Fruit fly (Drosophila melanogaster): ENCODE results near the gene TwdlM.

DNA sequence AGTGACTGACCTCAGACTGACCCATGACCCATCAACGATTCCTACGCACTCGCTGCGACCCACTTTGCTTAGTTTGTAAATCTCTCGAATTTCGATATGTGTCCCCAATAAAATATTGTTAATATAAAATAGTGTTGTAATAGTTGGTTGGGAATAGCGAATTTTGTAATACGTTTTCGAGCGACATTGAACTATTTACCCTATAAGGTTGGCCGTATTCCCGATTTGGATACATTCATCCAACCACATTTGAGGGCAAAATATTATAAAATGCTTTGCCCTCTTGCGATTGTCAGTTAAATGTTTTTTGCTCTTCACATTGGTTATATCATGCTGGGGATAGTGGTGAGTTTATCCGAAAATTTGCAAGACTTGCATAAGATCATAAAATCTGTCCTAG lies 15.7 kb downstream of the TwdlM start, which contains the start of gene TwdlR:
- TF ChIP-seq CG9948 (tag; optimal IDR thresholded peaks at IDR 0.05) (no peak), CG15710 (tag; optimal IDR thresholded peaks at IDR 0.05) (no peak), CG10348 (GFP tag; IDR thresholded peaks at IDR 0.05) (no peak)
